Fruit fly (Drosophila melanogaster): ENCODE results near the gene Spn38F.

DNA sequence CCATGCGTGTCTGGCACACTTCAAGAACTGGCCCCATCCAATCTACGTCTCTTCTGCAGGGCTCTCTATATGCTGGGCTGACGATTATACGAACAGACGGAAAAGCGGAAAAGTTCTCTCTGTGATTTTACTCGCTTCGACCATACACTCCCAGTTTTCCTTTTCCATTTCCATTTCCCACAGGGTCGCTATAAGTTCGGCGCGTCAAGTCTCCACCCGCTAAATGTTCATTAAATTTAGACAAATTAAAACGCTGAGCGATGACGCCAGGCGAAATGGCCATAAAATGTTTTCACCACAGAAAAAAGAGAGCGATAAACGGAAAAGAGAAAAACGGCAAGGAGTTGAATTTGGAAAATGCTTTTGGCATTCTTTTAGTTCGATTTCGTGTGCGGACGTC is 29.6 kb upstream of the Spn38F start, which contains the start of gene CG31675:
- TF ChIP-seq psq (optimal IDR thresholded peaks at IDR 0.05) (no peak), h (optimal IDR thresholded peaks at IDR 0.05) (no peak), Myc (optimal IDR thresholded peaks at IDR 0.05) (no peak), insv (optimal IDR thresholded peaks at IDR 0.05) (no peak), Sin3A (optimal IDR thresholded peaks at IDR 0.05) (no peak)

Measured in Kc167 (cell line).